Worm (Caenorhabditis elegans): ENCODE measurements around the gene F20B6.9.

DNA sequence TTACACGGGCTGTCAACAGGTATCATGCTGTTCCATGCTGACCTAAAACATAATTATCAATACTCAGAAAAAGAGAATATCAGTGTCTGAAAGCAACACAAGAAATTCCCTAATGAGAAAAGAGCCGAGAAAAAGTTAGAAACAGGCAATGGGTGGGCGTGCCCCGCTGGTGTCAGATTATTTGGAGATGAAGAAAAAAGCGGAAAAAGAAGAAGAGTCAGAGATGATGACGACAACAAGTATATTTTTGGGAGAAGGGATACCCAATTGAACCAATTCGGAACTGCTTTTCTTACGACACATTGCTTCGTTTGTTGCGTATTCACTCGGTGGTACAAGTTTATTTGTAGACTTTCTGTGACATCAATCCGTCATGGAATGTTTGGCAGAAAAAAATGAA is 10.9 kb downstream of the F20B6.9 start, which contains the start of gene F20B6.4:
- TF ChIP-seq ama-1 (optimal IDR thresholded peaks at IDR 0.05), result no peak
- no peak for TF ChIP-seq ceh-9 (tag; optimal IDR thresholded peaks at IDR 0.05)
- no peak for TF ChIP-seq dve-1 (tag; optimal IDR thresholded peaks at IDR 0.05)
- TF ChIP-seq nfya-1 (tag; optimal IDR thresholded peaks at IDR 0.05), result no peak
- TF ChIP-seq elt-2 (tag; optimal IDR thresholded peaks at IDR 0.05), result no peak
- TF ChIP-seq ztf-16 (tag; optimal IDR thresholded peaks at IDR 0.05), result no peak
- no peak for TF ChIP-seq hlh-30 (tag; optimal IDR thresholded peaks at IDR 0.05; ENCODE audit: insufficient read depth)
- no peak for TF ChIP-seq hlh-15 (tag; optimal IDR thresholded peaks at IDR 0.05)
- TF ChIP-seq C08G9.2 (tag; optimal IDR thresholded peaks at IDR 0.05), result no peak
- TF ChIP-seq sox-4 (tag; optimal IDR thresholded peaks at IDR 0.05), result no peak
- TF ChIP-seq ceh-45 (GFP tag; IDR thresholded peaks at IDR 0.05), result no peak
- TF ChIP-seq pqm-1 (tag; optimal IDR thresholded peaks at IDR 0.05), result no peak

All from whole organism, late embryonic.